Fruit fly (Drosophila melanogaster) whole organism, embryonic: ENCODE measurements around the gene Dpm3.
A peak's percentile ranks its signal among the peaks of the same experiment; 100 is the strongest.

Experiments
- Ada2b ChIP-seq: fragments of 200-800 bp; sonication (Bioruptor generic); IDR thresholded peaks from 2 replicates; pipeline ENCODE4 v1.3.6; 2022; ENCODE audit warnings: missing biosample characterization, missing genetic modification characterization
- Atf-2 ChIP-seq: fragments of 200-800 bp; sonication (Bioruptor generic); optimal IDR thresholded peaks from 2 replicates; lab custom pipeline; 2016; ENCODE audit warnings: missing biosample characterization, missing genetic modification characterization
- CG10209 ChIP-seq: fragments of 200-800 bp; sonication (Bioruptor generic); optimal IDR thresholded peaks from 3 replicates; lab custom pipeline; 2017; ENCODE audit warnings: missing biosample characterization, mild to moderate bottlenecking, missing genetic modification characterization, missing genetic modification reagents
- CG10959 ChIP-seq: fragments of 200-800 bp; sonication (Bioruptor generic); IDR thresholded peaks from 2 replicates; pipeline ENCODE4 v1.3.6; 2022; ENCODE audit warnings: missing biosample characterization, missing genetic modification characterization
- CG11247 ChIP-seq: fragments of 200-800 bp; sonication (Bioruptor generic); IDR thresholded peaks from 2 replicates; pipeline ENCODE4 v1.3.6; 2022; ENCODE audit warnings: missing biosample characterization, missing genetic modification characterization
- CG11695 ChIP-seq: fragments of 200-800 bp; sonication (Bioruptor generic); IDR thresholded peaks from 3 replicates; pipeline ENCODE4 v1.3.6; 2022; ENCODE audit warnings: missing biosample characterization, missing genetic modification characterization
- CG12659 ChIP-seq: fragments of 200-800 bp; sonication (Bioruptor generic); optimal IDR thresholded peaks from 3 replicates; lab custom pipeline; 2017; ENCODE audit warnings: mild to moderate bottlenecking, missing biosample characterization, missing genetic modification reagents, missing genetic modification characterization
- CG12744 ChIP-seq: fragments of 200-800 bp; sonication (Bioruptor generic); optimal IDR thresholded peaks from 2 replicates; lab custom pipeline; 2016; ENCODE audit warnings: missing biosample characterization, missing genetic modification characterization
- CG14710 ChIP-seq: fragments of 200-800 bp; sonication (Bioruptor generic); optimal IDR thresholded peaks from 3 replicates; lab custom pipeline; 2019; ENCODE audit warnings: missing biosample characterization, mild to moderate bottlenecking, missing genetic modification characterization, moderate library complexity
- CG1602 ChIP-seq: fragments of 200-800 bp; sonication (Bioruptor generic); optimal IDR thresholded peaks from 3 replicates; lab custom pipeline; 2016; ENCODE audit warnings: missing biosample characterization, missing genetic modification characterization
- CG17385 ChIP-seq: fragments of 200-800 bp; sonication (Bioruptor generic); optimal IDR thresholded peaks from 3 replicates; lab custom pipeline; 2018; ENCODE audit warnings: missing biosample characterization, mild to moderate bottlenecking, missing genetic modification characterization
- CG17802 ChIP-seq: fragments of 200-800 bp; sonication (Bioruptor generic); optimal IDR thresholded peaks from 2 replicates; lab custom pipeline; 2018; ENCODE audit warnings: missing biosample characterization, mild to moderate bottlenecking, missing genetic modification characterization, moderate library complexity
- CG1832 ChIP-seq: fragments of 200-800 bp; sonication (Bioruptor generic); optimal IDR thresholded peaks from 2 replicates; lab custom pipeline; 2017; ENCODE audit warnings: missing biosample characterization, mild to moderate bottlenecking, missing genetic modification characterization, inconsistent platforms
- CG2129 ChIP-seq: fragments of 200-800 bp; sonication (Bioruptor generic); IDR thresholded peaks from 2 replicates; pipeline ENCODE4 v1.3.6; 2022; ENCODE audit warnings: missing biosample characterization, missing genetic modification characterization; ENCODE audit not compliant: partially characterized antibody
- CG32532 ChIP-seq: fragments of 200-800 bp; sonication (Bioruptor generic); IDR thresholded peaks from 2 replicates; pipeline ENCODE4 v1.3.6; 2022; ENCODE audit warnings: missing biosample characterization, missing genetic modification characterization
- CG3995 ChIP-seq: fragments of 200-800 bp; sonication (Bioruptor generic); optimal IDR thresholded peaks from 3 replicates; lab custom pipeline; 2016; ENCODE audit warnings: missing biosample characterization, missing genetic modification characterization
- CG4360 ChIP-seq: fragments of 200-800 bp; sonication (Bioruptor generic); IDR thresholded peaks from 2 replicates; pipeline ENCODE4 v1.3.6; 2022; ENCODE audit warnings: missing biosample characterization, missing genetic modification characterization
- CG4617 ChIP-seq: fragments of 200-800 bp; sonication (Bioruptor generic); optimal IDR thresholded peaks from 3 replicates; lab custom pipeline; 2016; ENCODE audit warnings: missing biosample characterization, missing genetic modification characterization, borderline replicate concordance
- CG5953 ChIP-seq: fragments of 200-800 bp; sonication (Bioruptor generic); IDR thresholded peaks from 2 replicates; pipeline ENCODE4 v1.3.6; 2022; ENCODE audit warnings: missing biosample characterization, missing genetic modification characterization
- CG6765 ChIP-seq: fragments of 200-800 bp; sonication (Bioruptor generic); optimal IDR thresholded peaks from 3 replicates; lab custom pipeline; 2017; ENCODE audit warnings: missing biosample characterization, mild to moderate bottlenecking, missing genetic modification characterization
- CG7556 ChIP-seq: fragments of 200-800 bp; sonication (Bioruptor generic); optimal IDR thresholded peaks from 2 replicates; lab custom pipeline; 2017; ENCODE audit warnings: missing biosample characterization, mild to moderate bottlenecking, missing genetic modification characterization
- CG8359 ChIP-seq: fragments of 200-800 bp; sonication (Bioruptor generic); optimal IDR thresholded peaks from 2 replicates; lab custom pipeline; 2017; ENCODE audit warnings: missing biosample characterization, mild to moderate bottlenecking, missing genetic modification characterization, borderline replicate concordance
- CG9215 ChIP-seq: fragments of 200-800 bp; sonication (Bioruptor generic); IDR thresholded peaks from 2 replicates; pipeline ENCODE4 v1.3.6; 2022; ENCODE audit warnings: missing biosample characterization, missing genetic modification characterization
- CG9797 ChIP-seq: fragments of 200-800 bp; sonication (Bioruptor generic); optimal IDR thresholded peaks from 3 replicates; lab custom pipeline; 2018; ENCODE audit warnings: missing biosample characterization, mild to moderate bottlenecking, missing genetic modification characterization
- CG9932 ChIP-seq: fragments of 200-800 bp; sonication (Bioruptor generic); IDR thresholded peaks from 2 replicates; pipeline ENCODE4 v1.3.6; 2022; ENCODE audit warnings: missing biosample characterization, missing genetic modification characterization
- Dp ChIP-seq: fragments of 200-800 bp; sonication (Bioruptor generic); optimal IDR thresholded peaks from 2 replicates; lab custom pipeline; 2018; ENCODE audit warnings: missing biosample characterization, mild to moderate bottlenecking, missing genetic modification characterization, moderate library complexity
- E2f2 ChIP-seq: fragments of 200-800 bp; sonication (Bioruptor generic); IDR thresholded peaks from 2 replicates; pipeline ENCODE4 v1.3.6; 2022; ENCODE audit warnings: missing biosample characterization, missing genetic modification characterization
- HLH3B ChIP-seq: fragments of 200-800 bp; sonication (Bioruptor generic); IDR thresholded peaks from 2 replicates; pipeline ENCODE4 v1.3.6; 2022; ENCODE audit warnings: missing biosample characterization, missing genetic modification characterization
- Opbp ChIP-seq: fragments of 200-800 bp; sonication (Bioruptor generic); IDR thresholded peaks from 3 replicates; pipeline ENCODE4 v1.3.6; 2022; ENCODE audit warnings: missing biosample characterization, missing genetic modification characterization; ENCODE audit not compliant: partially characterized antibody
- Poxn ChIP-seq: fragments of 200-800 bp; sonication (Bioruptor generic); IDR thresholded peaks from 2 replicates; pipeline ENCODE4 v1.3.6; 2022; ENCODE audit warnings: missing biosample characterization, missing genetic modification characterization
- Scr ChIP-seq: fragments of 200-800 bp; sonication (Bioruptor generic); IDR thresholded peaks from 2 replicates; pipeline ENCODE4 v1.3.6; 2022; ENCODE audit warnings: missing biosample characterization, missing genetic modification characterization; ENCODE audit not compliant: partially characterized antibody
- Sry-β ChIP-seq: fragments of 200-800 bp; sonication (Bioruptor generic); optimal IDR thresholded peaks from 2 replicates; lab custom pipeline; 2018; ENCODE audit warnings: missing biosample characterization, mild to moderate bottlenecking, missing genetic modification characterization, moderate library complexity
- TFAM ChIP-seq: fragments of 200-800 bp; sonication (Bioruptor generic); optimal IDR thresholded peaks from 2 replicates; lab custom pipeline; 2017; ENCODE audit warnings: missing biosample characterization, missing genetic modification characterization, inconsistent platforms
- Taf1 ChIP-seq: fragments of 200-800 bp; sonication (Bioruptor generic); IDR thresholded peaks from 2 replicates; pipeline ENCODE4 v1.3.6; 2022; ENCODE audit warnings: missing biosample characterization, missing genetic modification characterization
- Trl ChIP-seq, 3 experiments: fragments of >200 bp in 2 of 3; fragments of 200-800 bp in 1 of 3; sonication (Bioruptor generic) in 1 of 3; optimal IDR thresholded peaks; 2 replicates in 1 of 3; 3 replicates in 2 of 3; lab custom pipeline; 2016 to 2017; ENCODE audit warnings: missing biosample characterization in 1 of 3, missing genetic modification characterization in 1 of 3
- Xbp1 ChIP-seq: fragments of 200-800 bp; sonication (Bioruptor generic); optimal IDR thresholded peaks from 3 replicates; lab custom pipeline; 2016; ENCODE audit warnings: missing biosample characterization, mild to moderate bottlenecking, missing genetic modification characterization
- ap ChIP-seq: fragments of 200-800 bp; sonication (Bioruptor generic); IDR thresholded peaks from 2 replicates; pipeline ENCODE4 v1.3.6; 2022; ENCODE audit warnings: missing biosample characterization, missing genetic modification characterization
- cas ChIP-seq: fragments of 200-800 bp; sonication (Bioruptor generic); IDR thresholded peaks from 2 replicates; pipeline ENCODE4 v1.3.6; 2022; ENCODE audit warnings: missing biosample characterization, missing genetic modification characterization
- crp ChIP-seq, 2 experiments: fragments of 200-800 bp; sonication (Bioruptor generic); optimal IDR thresholded peaks; 2 replicates in 1 of 2; 3 replicates in 1 of 2; lab custom pipeline; 2017; ENCODE audit warnings: missing biosample characterization in 2 of 2, missing genetic modification characterization in 2 of 2, mild to moderate bottlenecking in 1 of 2, moderate library complexity in 1 of 2
- cwo ChIP-seq: fragments of 200-800 bp; sonication (Bioruptor generic); optimal IDR thresholded peaks from 3 replicates; lab custom pipeline; 2017; ENCODE audit warnings: missing biosample characterization, missing genetic modification characterization, mild to moderate bottlenecking, moderate library complexity, missing genetic modification reagents
- grau ChIP-seq: fragments of 200-800 bp; optimal IDR thresholded peaks from 3 replicates; lab custom pipeline; 2019; ENCODE audit warnings: missing biosample characterization, mild to moderate bottlenecking, missing genetic modification characterization, moderate library complexity
- ham ChIP-seq: fragments of 200-800 bp; sonication (Bioruptor generic); IDR thresholded peaks from 2 replicates; pipeline ENCODE4 v1.3.6; 2022; ENCODE audit warnings: missing biosample characterization, missing genetic modification characterization
- maf-S ChIP-seq: fragments of 200-800 bp; sonication (Bioruptor generic); optimal IDR thresholded peaks from 2 replicates; lab custom pipeline; 2016; ENCODE audit warnings: missing biosample characterization, missing genetic modification characterization
- mld ChIP-seq: fragments of 200-800 bp; sonication (Bioruptor generic); IDR thresholded peaks from 3 replicates; pipeline ENCODE4 v1.3.6; 2022; ENCODE audit warnings: missing biosample characterization, missing genetic modification characterization; ENCODE audit not compliant: partially characterized antibody
- nerfin-2 ChIP-seq: fragments of 200-800 bp; sonication (Bioruptor generic); IDR thresholded peaks from 2 replicates; pipeline ENCODE4 v1.3.6; 2022; ENCODE audit warnings: missing biosample characterization, missing genetic modification characterization; ENCODE audit not compliant: partially characterized antibody
- sob ChIP-seq: fragments of 200-800 bp; sonication (Bioruptor generic); IDR thresholded peaks from 2 replicates; pipeline ENCODE4 v1.3.6; 2022; ENCODE audit warnings: missing biosample characterization, missing genetic modification characterization
- vvl ChIP-seq: fragments of 200-800 bp; sonication (Bioruptor generic); IDR thresholded peaks from 2 replicates; pipeline ENCODE4 v1.3.6; 2022; ENCODE audit warnings: missing biosample characterization, missing genetic modification characterization
- zfh2 ChIP-seq: fragments of 200-800 bp; sonication (Bioruptor generic); optimal IDR thresholded peaks from 2 replicates; lab custom pipeline; 2016; ENCODE audit warnings: missing biosample characterization, missing genetic modification characterization

The Dpm3 gene

dm6 chr3R:13381744-13382435 lies 21.0 kb downstream of the Dpm3 start, which contains the start of the genes mRpS21 and Droj2 (continued):
- no peak for TF ChIP-seq cwo
- no peak; the same call in 1 of the 2 replicates for TF ChIP-seq vvl
- TF ChIP-seq crp (GFP tag; optimal IDR thresholded peaks at IDR 0.05; lab: Kevin White, UChicago), result peak; percentile 85 to 97
- no peak for TF ChIP-seq Taf1
- TF ChIP-seq CG11247 (GFP tag; lab: Robert Waterston, UW), result 0 out of 2 replicates have a peak, but pooled peaks have one; percentile 28
- TF ChIP-seq CG12659 (GFP tag; lab: Kevin White, UChicago), result peak; percentile 85
- peak; percentile 22 for TF ChIP-seq CG10209
- TF ChIP-seq CG5953 (GFP tag; lab: Robert Waterston, UW), result no peak
- peak; percentile 42; the same call in 1 of the 2 replicates for TF ChIP-seq E2f2 (GFP tag; lab: Robert Waterston, UW)
- no peak for TF ChIP-seq ham (GFP tag; lab: Robert Waterston, UW)
- peak; percentile 77 for TF ChIP-seq CG9932
- no peak for TF ChIP-seq cas (GFP tag; lab: Robert Waterston, UW)
- no peak for TF ChIP-seq Atf-2
- TF ChIP-seq Trl (optimal IDR thresholded peaks at IDR 0.05; lab: Kevin White, UChicago), result no peak
- peak; percentile 29 for TF ChIP-seq Trl (GFP tag; optimal IDR thresholded peaks at IDR 0.05; lab: Kevin White, UChicago)
- TF ChIP-seq CG32532 (GFP tag; lab: Robert Waterston, UW), result peak; percentile 49; the same call in 1 of the 2 replicates
- TF ChIP-seq CG7556 (GFP tag; lab: Kevin White, UChicago), result peak; percentile 22
- TF ChIP-seq TFAM (GFP tag; lab: Kevin White, UChicago), result no peak
- TF ChIP-seq CG2129 (GFP tag; lab: Robert Waterston, UW), result no peak
- no peak for TF ChIP-seq Opbp (GFP tag; lab: Robert Waterston, UW)
- no peak for TF ChIP-seq CG10959
- no peak for TF ChIP-seq CG1832
- peak; percentile 9 for TF ChIP-seq CG1602
- peak; percentile 62 for TF ChIP-seq zfh2 (GFP tag; lab: Kevin White, UChicago)
- peak; percentile 74 for TF ChIP-seq CG3995
- no peak for TF ChIP-seq ap
- peak; percentile 97 for TF ChIP-seq CG9797 (GFP tag; lab: Kevin White, UChicago)
- no peak for TF ChIP-seq mld (GFP tag; lab: Robert Waterston, UW)
- TF ChIP-seq Poxn (GFP tag; lab: Robert Waterston, UW), result no peak
- TF ChIP-seq CG6765, result no peak
- TF ChIP-seq CG8359 (GFP tag; lab: Kevin White, UChicago), result no peak
- peak; percentile 43 for TF ChIP-seq CG4617 (GFP tag; lab: Kevin White, UChicago)
- TF ChIP-seq nerfin-2 (GFP tag; lab: Robert Waterston, UW), result no peak
- TF ChIP-seq CG17385, result no peak
- no peak for TF ChIP-seq CG11695
- TF ChIP-seq Dp, result peak; percentile 37
- TF ChIP-seq sob (GFP tag; lab: Robert Waterston, UW), result peak; percentile 59
- TF ChIP-seq HLH3B, result peak; percentile 21; the same call in 1 of the 2 replicates
- TF ChIP-seq Xbp1, result peak; percentile 61
- TF ChIP-seq CG14710 (tag; lab: Kevin White, UChicago), result peak; percentile 87
- TF ChIP-seq CG4360, result no peak
- no peak; the same call in 1 of the 2 replicates for TF ChIP-seq CG9215
- peak; percentile 67 for TF ChIP-seq grau
- TF ChIP-seq Ada2b (GFP tag; lab: Robert Waterston, UW), result no peak
- no peak for TF ChIP-seq maf-S (GFP tag; lab: Kevin White, UChicago)
- no peak for TF ChIP-seq CG17802 (tag; lab: Kevin White, UChicago)
- TF ChIP-seq CG12744, result peak; percentile 9
- no peak for TF ChIP-seq Sry-β (GFP tag; lab: Kevin White, UChicago)
- peak; percentile 51 for TF ChIP-seq Scr
